Worm (Caenorhabditis elegans) whole organism, L1 larva: ENCODE results near the gene utx-1.

Experiments
- ceh-82 ChIP-seq, 3 experiments: fragments of 150-350 bp in 1 of 3; sonication (generic microtip) in 2 of 3; optimal IDR thresholded peaks; 2 replicates each; lab custom pipeline; 2014 to 2017; ENCODE audit warnings: missing biosample characterization in 3 of 3, missing genetic modification characterization in 3 of 3
- elt-2 ChIP-seq: sonication (generic microtip); optimal IDR thresholded peaks from 2 replicates; lab custom pipeline; 2016; ENCODE audit warnings: missing genetic modification characterization, mild to moderate bottlenecking, inconsistent platforms, missing compliant biosample characterization, missing genetic modification reagents
- nhr-20 ChIP-seq: sonication (generic microtip); optimal IDR thresholded peaks from 2 replicates; lab custom pipeline; 2016; ENCODE audit warnings: mild to moderate bottlenecking, missing genetic modification characterization, missing compliant biosample characterization
- unc-62 ChIP-seq: fragments of 150-350 bp; optimal IDR thresholded peaks from 2 replicates; lab custom pipeline; 2014; ENCODE audit warnings: missing biosample characterization, missing genetic modification reagents, missing genetic modification characterization

- no peak for TF ChIP-seq ceh-82 (tag; optimal IDR thresholded peaks at IDR 0.05; lab: Kevin White, UChicago)
- peak; percentile 26 for TF ChIP-seq elt-2
- no peak for TF ChIP-seq unc-62 (GFP tag; lab: Kevin White, UChicago)
- peak; percentile 18 for TF ChIP-seq nhr-20 (tag; lab: Kevin White, UChicago)
Measured at ce11 chrX:8563663-8564450, 6.9 kb downstream of the utx-1 start.
